Fruit fly (Drosophila melanogaster): Measurements from ENCODE around the gene CG18599.

Gene CG18599

dm6 chr3R:18220211-18220749 is 47.3 kb upstream of the CG18599 start, which contains the start of the genes CG7988 and CG7183 (continued):
- peak; percentile 97 for TF ChIP-seq CG17612 (GFP tag; IDR thresholded peaks at IDR 0.05)
- peak; percentile 97 for TF ChIP-seq CG11085 (GFP tag; IDR thresholded peaks at IDR 0.05)
- TF ChIP-seq tio (GFP tag; optimal IDR thresholded peaks at IDR 0.05), result peak; percentile 96
- TF ChIP-seq Atf3 (GFP tag; optimal IDR thresholded peaks at IDR 0.05), result peak; percentile 95
- peak; percentile 97 for TF ChIP-seq tin (GFP tag; optimal IDR thresholded peaks at IDR 0.05)
- TF ChIP-seq sna (GFP tag; IDR thresholded peaks at IDR 0.05; ENCODE audit: partially characterized antibody), result no peak
- TF ChIP-seq unpg (GFP tag; optimal IDR thresholded peaks at IDR 0.05), result peak; percentile 99
- peak; percentile 96 for TF ChIP-seq Atf-2 (GFP tag; optimal IDR thresholded peaks at IDR 0.05)
- peak in 1 of 3 experiments; percentile 99 for TF ChIP-seq lola (GFP tag; optimal IDR thresholded peaks at IDR 0.05)
- TF ChIP-seq NK7.1 (GFP tag; optimal IDR thresholded peaks at IDR 0.05), result peak; percentile 88
- TF ChIP-seq CG9437 (GFP tag; optimal IDR thresholded peaks at IDR 0.05), result peak; percentile 95
- no peak for TF ChIP-seq br (optimal IDR thresholded peaks at IDR 0.05)
- TF ChIP-seq CG3995 (GFP tag; optimal IDR thresholded peaks at IDR 0.05), result peak; percentile 71
- peak; percentile 98 for TF ChIP-seq CG9932 (GFP tag; IDR thresholded peaks at IDR 0.05)
- peak; percentile 99 for TF ChIP-seq sob (GFP tag; IDR thresholded peaks at IDR 0.05)
- peak; percentile 56 for TF ChIP-seq MESR4 (GFP tag; optimal IDR thresholded peaks at IDR 0.05)
- peak; percentile 96 for TF ChIP-seq pum (GFP tag; optimal IDR thresholded peaks at IDR 0.05)
- TF ChIP-seq CG11093 (GFP tag; IDR thresholded peaks at IDR 0.05), result peak; percentile 98
- TF ChIP-seq pb (GFP tag; optimal IDR thresholded peaks at IDR 0.05), result peak; percentile 73
- TF ChIP-seq otp (GFP tag; IDR thresholded peaks at IDR 0.05), result peak; percentile 97
- peak; percentile 92 for TF ChIP-seq psq (GFP tag; optimal IDR thresholded peaks at IDR 0.05)
- peak; percentile 87 for TF ChIP-seq aop (GFP tag; IDR thresholded peaks at IDR 0.05)
- peak; percentile 80 for TF ChIP-seq CG17186 (GFP tag; optimal IDR thresholded peaks at IDR 0.05)
- peak; percentile 94 for TF ChIP-seq CG16863 (GFP tag; optimal IDR thresholded peaks at IDR 0.05)
- TF ChIP-seq CG10209 (GFP tag; optimal IDR thresholded peaks at IDR 0.05), result peak; percentile 98
- peak; percentile 98 for TF ChIP-seq CG11247 (GFP tag; IDR thresholded peaks at IDR 0.05)
- peak; percentile 82 for TF ChIP-seq exex (tag; optimal IDR thresholded peaks at IDR 0.05)
- peak; percentile 48; the same call in 1 of the 2 replicates for TF ChIP-seq CG13287 (GFP tag; IDR thresholded peaks at IDR 0.05; ENCODE audit: partially characterized antibody)
- TF ChIP-seq cg (GFP tag; optimal IDR thresholded peaks at IDR 0.05), result no peak
- TF ChIP-seq CG18619 (GFP tag; optimal IDR thresholded peaks at IDR 0.05), result peak; percentile 96
- TF ChIP-seq E2f2 (GFP tag; IDR thresholded peaks at IDR 0.05), result peak; percentile 83
- TF ChIP-seq CG33213 (GFP tag; optimal IDR thresholded peaks at IDR 0.05), result peak; percentile 81
- TF ChIP-seq CG32772 (GFP tag; IDR thresholded peaks at IDR 0.05), result peak; percentile 99
- peak; percentile 85 for TF ChIP-seq CG6683 (GFP tag; optimal IDR thresholded peaks at IDR 0.05)
- TF ChIP-seq CG30020 (tag; optimal IDR thresholded peaks at IDR 0.05), result peak; percentile 89
- TF ChIP-seq NC2α (GFP tag; optimal IDR thresholded peaks at IDR 0.05), result peak; percentile 80
- TF ChIP-seq dimm (GFP tag; IDR thresholded peaks at IDR 0.05), result peak; percentile 96
- peak; percentile 98 for TF ChIP-seq fd96Cb (tag; optimal IDR thresholded peaks at IDR 0.05)
- TF ChIP-seq lab (GFP tag; optimal IDR thresholded peaks at IDR 0.05), result peak; percentile 96
- peak; percentile 91 for TF ChIP-seq CG43689 (GFP tag; IDR thresholded peaks at IDR 0.05)
- TF ChIP-seq mam (GFP tag; optimal IDR thresholded peaks at IDR 0.05), result peak; percentile 96
- peak; percentile 83 for TF ChIP-seq CG17912 (GFP tag; optimal IDR thresholded peaks at IDR 0.05)
- TF ChIP-seq Sox102F (GFP tag; optimal IDR thresholded peaks at IDR 0.05), result peak; percentile 99
- TF ChIP-seq CG10267 (tag; optimal IDR thresholded peaks at IDR 0.05), result peak; percentile 95
- peak; percentile 97 for TF ChIP-seq CG9215 (GFP tag; IDR thresholded peaks at IDR 0.05)
- TF ChIP-seq gcm2 (GFP tag; optimal IDR thresholded peaks at IDR 0.05), result peak; percentile 84
- peak; percentile 95 for TF ChIP-seq CG8765 (GFP tag; IDR thresholded peaks at IDR 0.05)
- TF ChIP-seq luna (GFP tag; optimal IDR thresholded peaks at IDR 0.05), result peak; percentile 87
- peak; percentile 88 for TF ChIP-seq CG10543 (GFP tag; optimal IDR thresholded peaks at IDR 0.05)
- peak; percentile 94 for TF ChIP-seq CG1529 (GFP tag; optimal IDR thresholded peaks at IDR 0.05)
- TF ChIP-seq Hmr (GFP tag; optimal IDR thresholded peaks at IDR 0.05), result peak; percentile 96

All from whole organism, embryonic.